Worm (Caenorhabditis elegans) whole organism, mixed stage, embryonic: ENCODE data around the gene npr-39.

ENCODE experiments used
- blmp-1 ChIP-seq: fragments of 150-350 bp; optimal IDR thresholded peaks from 2 replicates; lab custom pipeline; 2014; ENCODE audit warnings: missing biosample characterization, missing genetic modification characterization
- elt-3 ChIP-seq: fragments of 150-350 bp; optimal IDR thresholded peaks from 2 replicates; lab custom pipeline; 2014; ENCODE audit warnings: missing biosample characterization, missing genetic modification characterization
- mep-1 ChIP-seq: fragments of 150-350 bp; optimal IDR thresholded peaks from 2 replicates; lab custom pipeline; 2017; ENCODE audit warnings: missing biosample characterization, missing genetic modification reagents, missing genetic modification characterization, inconsistent platforms
- nhr-12 ChIP-seq: fragments of 150-350 bp; optimal IDR thresholded peaks from 2 replicates; lab custom pipeline; 2014; ENCODE audit warnings: missing biosample characterization, missing genetic modification characterization
- nhr-237 ChIP-seq: fragments of 150-350 bp; optimal IDR thresholded peaks from 2 replicates; lab custom pipeline; 2014; ENCODE audit warnings: missing biosample characterization, missing genetic modification characterization
- pha-4 ChIP-seq: fragments of 150-350 bp; optimal IDR thresholded peaks from 2 replicates; lab custom pipeline; 2018; ENCODE audit warnings: missing biosample characterization, missing genetic modification reagents, missing genetic modification characterization
- snpc-4 ChIP-seq: fragments of 150-350 bp; optimal IDR thresholded peaks from 2 replicates; lab custom pipeline; 2014; ENCODE audit warnings: missing biosample characterization, missing genetic modification characterization

DNA sequence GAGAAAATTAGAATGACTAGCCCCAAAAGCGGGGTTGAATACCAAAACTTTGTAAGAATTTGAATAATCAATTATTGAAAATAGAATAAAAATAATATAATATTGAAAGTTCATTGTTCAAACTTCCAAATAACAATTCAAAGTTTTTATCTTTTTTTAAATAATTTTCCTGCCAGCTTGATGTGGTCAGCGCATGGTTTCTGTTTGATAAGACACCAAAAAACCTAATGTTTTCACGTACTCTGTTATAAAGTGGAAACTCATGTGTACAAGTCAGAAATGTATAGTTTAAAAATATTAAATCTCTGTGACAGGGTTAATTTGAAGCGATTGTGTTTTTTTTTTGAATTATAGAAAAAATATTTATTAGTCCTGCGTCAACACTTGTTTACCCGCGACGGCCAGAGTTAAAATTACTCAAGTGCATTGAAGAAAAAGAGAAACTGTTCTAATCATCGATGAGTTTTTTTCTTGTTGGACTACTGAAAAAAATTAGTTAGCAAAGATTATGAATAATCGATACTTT lies 38.0 kb downstream of the npr-39 start, which contains the start of gene ugt-17:
- TF ChIP-seq blmp-1 (tag; lab: Kevin White, UChicago): no peak
- no peak for TF ChIP-seq snpc-4 (tag; lab: Kevin White, UChicago)
- no peak for TF ChIP-seq pha-4 (tag; lab: Kevin White, UChicago)
- TF ChIP-seq nhr-12: no peak
- no peak for TF ChIP-seq nhr-237
- TF ChIP-seq mep-1: no peak
- TF ChIP-seq elt-3 (tag; lab: Kevin White, UChicago): no peak
